Fruit fly (Drosophila melanogaster) whole organism, embryonic: ENCODE data around the gene CG33288.

Experiments used
- C15 ChIP-seq: fragments of 200-800 bp; sonication (Bioruptor generic); IDR thresholded peaks from 3 replicates; pipeline ENCODE4 v1.3.6; 2022; ENCODE audit warnings: missing biosample characterization, missing genetic modification characterization
- CG10321 ChIP-seq: fragments of 200-800 bp; sonication (Bioruptor generic); IDR thresholded peaks from 2 replicates; pipeline ENCODE4 v1.3.6; 2022; ENCODE audit warnings: missing biosample characterization, missing genetic modification characterization
- CG10543 ChIP-seq: fragments of 200-800 bp; sonication (Bioruptor generic); optimal IDR thresholded peaks from 3 replicates; lab custom pipeline; 2017; ENCODE audit warnings: missing biosample characterization, mild to moderate bottlenecking, missing genetic modification characterization, moderate library complexity
- CG10565 ChIP-seq: fragments of 200-800 bp; sonication (Bioruptor generic); optimal IDR thresholded peaks from 3 replicates; lab custom pipeline; 2016; ENCODE audit warnings: missing biosample characterization, mild to moderate bottlenecking, missing genetic modification characterization
- CG10654 ChIP-seq: fragments of 200-800 bp; sonication (Bioruptor generic); optimal IDR thresholded peaks from 2 replicates; lab custom pipeline; 2016; ENCODE audit warnings: missing biosample characterization, missing genetic modification characterization
- CG11696 ChIP-seq: fragments of 200-800 bp; sonication (Bioruptor generic); IDR thresholded peaks from 2 replicates; pipeline ENCODE4 v1.3.6; 2022; ENCODE audit warnings: missing biosample characterization, missing genetic modification characterization
- CG13624 ChIP-seq: fragments of 200-800 bp; sonication (Bioruptor generic); optimal IDR thresholded peaks from 2 replicates; lab custom pipeline; 2016; ENCODE audit warnings: missing biosample characterization, missing genetic modification characterization
- CG1529 ChIP-seq: fragments of 200-800 bp; sonication (Bioruptor generic); optimal IDR thresholded peaks from 3 replicates; lab custom pipeline; 2018; ENCODE audit warnings: missing biosample characterization, missing genetic modification characterization
- CG17361 ChIP-seq: fragments of 200-800 bp; sonication (Bioruptor generic); IDR thresholded peaks from 3 replicates; pipeline ENCODE4 v1.3.6; 2022; ENCODE audit warnings: missing biosample characterization, missing genetic modification characterization
- CG18262 ChIP-seq: fragments of 200-800 bp; optimal IDR thresholded peaks from 3 replicates; lab custom pipeline; 2019; ENCODE audit warnings: missing biosample characterization, mild to moderate bottlenecking, missing genetic modification characterization, moderate library complexity
- CG2120 ChIP-seq: fragments of 200-800 bp; sonication (Bioruptor generic); optimal IDR thresholded peaks from 3 replicates; lab custom pipeline; 2016; ENCODE audit warnings: missing biosample characterization, missing genetic modification characterization
- CG2875 ChIP-seq: fragments of 200-800 bp; sonication (Bioruptor generic); optimal IDR thresholded peaks from 2 replicates; lab custom pipeline; 2017; ENCODE audit warnings: missing biosample characterization, mild to moderate bottlenecking, missing genetic modification characterization, missing genetic modification reagents
- CG4404 ChIP-seq: fragments of 200-800 bp; sonication (Bioruptor generic); IDR thresholded peaks from 2 replicates; pipeline ENCODE4 v1.3.6; 2022; ENCODE audit warnings: missing biosample characterization, missing genetic modification characterization
- CG4730 ChIP-seq: fragments of 200-800 bp; sonication (Bioruptor generic); IDR thresholded peaks from 2 replicates; pipeline ENCODE4 v1.3.6; 2022; ENCODE audit warnings: missing biosample characterization, missing genetic modification characterization
- CG4854 ChIP-seq: fragments of 200-800 bp; sonication (Bioruptor generic); optimal IDR thresholded peaks from 2 replicates; lab custom pipeline; 2016; ENCODE audit warnings: missing biosample characterization, missing genetic modification characterization, inconsistent platforms
- CG8089 ChIP-seq: fragments of 200-800 bp; sonication (Bioruptor generic); optimal IDR thresholded peaks from 3 replicates; lab custom pipeline; 2016; ENCODE audit warnings: missing biosample characterization, missing genetic modification characterization
- CG8388 ChIP-seq: fragments of 200-800 bp; sonication (Bioruptor generic); optimal IDR thresholded peaks from 2 replicates; lab custom pipeline; 2019; ENCODE audit warnings: missing biosample characterization, mild to moderate bottlenecking, missing genetic modification characterization, moderate library complexity
- D19A ChIP-seq: fragments of 200-800 bp; optimal IDR thresholded peaks from 3 replicates; lab custom pipeline; 2019; ENCODE audit warnings: missing biosample characterization, mild to moderate bottlenecking, missing genetic modification characterization, moderate library complexity
- Dfd ChIP-seq, 2 experiments: fragments of >200 bp; optimal IDR thresholded peaks; 2 replicates each; lab custom pipeline; 2017; ENCODE audit warnings: missing biosample characterization in 2 of 2, missing genetic modification characterization in 2 of 2
- Hand ChIP-seq: fragments of 200-800 bp; sonication (Bioruptor generic); optimal IDR thresholded peaks from 2 replicates; lab custom pipeline; 2017; ENCODE audit warnings: mild to moderate bottlenecking, missing biosample characterization, missing genetic modification reagents, missing genetic modification characterization
- NFAT ChIP-seq: fragments of 200-800 bp; sonication (Bioruptor generic); IDR thresholded peaks from 2 replicates; pipeline ENCODE4 v1.3.6; 2022; ENCODE audit warnings: missing biosample characterization, missing genetic modification characterization
- Nf-YC ChIP-seq: fragments of 200-800 bp; optimal IDR thresholded peaks from 3 replicates; lab custom pipeline; 2019; ENCODE audit warnings: missing biosample characterization, mild to moderate bottlenecking, missing genetic modification characterization, moderate library complexity
- Oli ChIP-seq: fragments of 200-800 bp; sonication (Bioruptor generic); optimal IDR thresholded peaks from 2 replicates; lab custom pipeline; 2018; ENCODE audit warnings: missing biosample characterization, mild to moderate bottlenecking, missing genetic modification characterization, moderate library complexity
- Xbp1 ChIP-seq: fragments of 200-800 bp; sonication (Bioruptor generic); optimal IDR thresholded peaks from 3 replicates; lab custom pipeline; 2016; ENCODE audit warnings: missing biosample characterization, mild to moderate bottlenecking, missing genetic modification characterization
- br ChIP-seq: fragments of >200 bp; optimal IDR thresholded peaks from 2 replicates; lab custom pipeline; 2017
- crc ChIP-seq: fragments of 200-800 bp; sonication (Bioruptor generic); optimal IDR thresholded peaks from 2 replicates; lab custom pipeline; 2016; ENCODE audit warnings: missing biosample characterization, missing genetic modification characterization
- da ChIP-seq: fragments of 200-800 bp; sonication (Bioruptor generic); optimal IDR thresholded peaks from 2 replicates; lab custom pipeline; 2016; ENCODE audit warnings: missing biosample characterization, missing genetic modification characterization
- exex ChIP-seq: fragments of 200-800 bp; sonication (Bioruptor generic); optimal IDR thresholded peaks from 4 replicates; lab custom pipeline; 2018; ENCODE audit warnings: missing biosample characterization, mild to moderate bottlenecking, missing genetic modification characterization, moderate library complexity
- fd96Cb ChIP-seq: fragments of 200-800 bp; sonication (Bioruptor generic); optimal IDR thresholded peaks from 2 replicates; lab custom pipeline; 2018; ENCODE audit warnings: missing biosample characterization, mild to moderate bottlenecking, missing genetic modification characterization, moderate library complexity
- gfzf ChIP-seq: fragments of 200-800 bp; sonication (Bioruptor generic); optimal IDR thresholded peaks from 2 replicates; lab custom pipeline; 2016; ENCODE audit warnings: missing biosample characterization, mild to moderate bottlenecking, missing genetic modification characterization, moderate library complexity
- gt ChIP-seq: fragments of 200-800 bp; sonication (Bioruptor generic); IDR thresholded peaks from 2 replicates; pipeline ENCODE4 v1.3.6; 2022; ENCODE audit warnings: missing biosample characterization, missing genetic modification characterization
- kni ChIP-seq: fragments of 200-800 bp; sonication (Bioruptor generic); optimal IDR thresholded peaks from 3 replicates; lab custom pipeline; 2017; ENCODE audit warnings: mild to moderate bottlenecking, missing biosample characterization, missing genetic modification reagents, missing genetic modification characterization
- lola ChIP-seq, 3 experiments: fragments of >200 bp in 2 of 3; fragments of 200-800 bp in 1 of 3; sonication (Bioruptor generic) in 1 of 3; optimal IDR thresholded peaks; 2 replicates each; lab custom pipeline; 2017 to 2019; ENCODE audit warnings: missing biosample characterization in 3 of 3, missing genetic modification characterization in 3 of 3, mild to moderate bottlenecking in 1 of 3, moderate library complexity in 1 of 3
- nerfin-1 ChIP-seq: fragments of 200-800 bp; sonication (Bioruptor generic); optimal IDR thresholded peaks from 3 replicates; lab custom pipeline; 2019; ENCODE audit warnings: missing biosample characterization, mild to moderate bottlenecking, missing genetic modification characterization, moderate library complexity
- nerfin-2 ChIP-seq: fragments of 200-800 bp; sonication (Bioruptor generic); IDR thresholded peaks from 2 replicates; pipeline ENCODE4 v1.3.6; 2022; ENCODE audit warnings: missing biosample characterization, missing genetic modification characterization; ENCODE audit not compliant: partially characterized antibody
- rib ChIP-seq: fragments of 200-800 bp; sonication (Bioruptor generic); IDR thresholded peaks from 2 replicates; pipeline ENCODE4 v1.3.6; 2022; ENCODE audit warnings: missing biosample characterization, missing genetic modification characterization
- sc ChIP-seq, 3 experiments: fragments of >200 bp in 2 of 3; fragments of 200-800 bp in 1 of 3; sonication (Bioruptor generic) in 1 of 3; optimal IDR thresholded peaks; 2 replicates in 2 of 3; 3 replicates in 1 of 3; lab custom pipeline; 2017; ENCODE audit warnings: mild to moderate bottlenecking in 1 of 3, missing biosample characterization in 1 of 3, missing genetic modification characterization in 1 of 3, missing genetic modification reagents in 1 of 3
- tgo ChIP-seq: fragments of 200-800 bp; sonication (Bioruptor generic); IDR thresholded peaks from 3 replicates; pipeline ENCODE4 v1.3.6; 2022; ENCODE audit warnings: missing biosample characterization, missing genetic modification characterization
- vnd ChIP-seq: fragments of 200-800 bp; sonication (Bioruptor generic); IDR thresholded peaks from 3 replicates; pipeline ENCODE4 v1.3.6; 2022; ENCODE audit warnings: missing biosample characterization, missing genetic modification characterization; ENCODE audit not compliant: partially characterized antibody
- vvl ChIP-seq: fragments of 200-800 bp; sonication (Bioruptor generic); IDR thresholded peaks from 2 replicates; pipeline ENCODE4 v1.3.6; 2022; ENCODE audit warnings: missing biosample characterization, missing genetic modification characterization
- wdn ChIP-seq: fragments of 200-800 bp; sonication (Bioruptor generic); IDR thresholded peaks from 2 replicates; pipeline ENCODE4 v1.3.6; 2022; ENCODE audit warnings: missing biosample characterization, missing genetic modification characterization
- zf30C ChIP-seq: fragments of 200-800 bp; sonication (Bioruptor generic); optimal IDR thresholded peaks from 3 replicates; lab custom pipeline; 2018; ENCODE audit warnings: missing biosample characterization, mild to moderate bottlenecking, missing genetic modification characterization

CG33288 gene

dm6 chr3L:21417884-21418536 is 9.6 kb upstream of the CG33288 start (continued):
- TF ChIP-seq rib (GFP tag; lab: Robert Waterston, UW) = no peak
- peak; percentile 9 for TF ChIP-seq kni (GFP tag; lab: Kevin White, UChicago)
- peak; percentile 52; the same call in 2 of the 3 replicates for TF ChIP-seq tgo (GFP tag; lab: Robert Waterston, UW)
- peak; percentile 39 for TF ChIP-seq CG1529 (GFP tag; lab: Kevin White, UChicago)
- TF ChIP-seq Nf-YC (tag; lab: Kevin White, UChicago) = no peak
- TF ChIP-seq nerfin-1 (tag; lab: Kevin White, UChicago) = no peak
- TF ChIP-seq CG10321 = no peak
- peak; percentile 53 for TF ChIP-seq CG8388 (GFP tag; lab: Kevin White, UChicago)
- no peak for TF ChIP-seq da (GFP tag; lab: Kevin White, UChicago)
- peak; percentile 1 for TF ChIP-seq Hand (GFP tag; lab: Kevin White, UChicago)
- TF ChIP-seq CG2875 = no peak
- TF ChIP-seq CG11696 (GFP tag; lab: Robert Waterston, UW) = no peak
- no peak for TF ChIP-seq gt
- TF ChIP-seq CG10654 (GFP tag; lab: Kevin White, UChicago) = peak; percentile 23
- TF ChIP-seq Xbp1 = peak; percentile 51
- no peak for TF ChIP-seq CG8089 (GFP tag; lab: Kevin White, UChicago)
- no peak for TF ChIP-seq wdn (GFP tag; lab: Robert Waterston, UW)
- TF ChIP-seq C15 (GFP tag; lab: Robert Waterston, UW) = no peak
- TF ChIP-seq lola (GFP tag; optimal IDR thresholded peaks at IDR 0.05; lab: Kevin White, UChicago) = no peak
- TF ChIP-seq CG18262 = peak; percentile 76
- peak; percentile 80; the same call in 2 of the 3 replicates for TF ChIP-seq CG17361 (GFP tag; lab: Robert Waterston, UW)
- no peak for TF ChIP-seq gfzf (GFP tag; lab: Kevin White, UChicago)
- TF ChIP-seq vnd (GFP tag; lab: Robert Waterston, UW) = no peak
- peak; percentile 16 for TF ChIP-seq exex (tag; lab: Kevin White, UChicago)
- TF ChIP-seq NFAT (GFP tag; lab: Robert Waterston, UW) = peak; percentile 13; the same call in 1 of the 2 replicates
- TF ChIP-seq D19A (tag; lab: Kevin White, UChicago) = peak; percentile 57
- no peak for TF ChIP-seq CG4854 (GFP tag; lab: Kevin White, UChicago)
- no peak for TF ChIP-seq br (lab: Kevin White, UChicago)
- TF ChIP-seq crc (GFP tag; lab: Kevin White, UChicago) = no peak
- TF ChIP-seq nerfin-2 (GFP tag; lab: Robert Waterston, UW) = no peak
- no peak for TF ChIP-seq CG4404
- TF ChIP-seq Dfd (GFP tag; optimal IDR thresholded peaks at IDR 0.05; lab: Kevin White, UChicago) = no peak
- TF ChIP-seq CG10543 (GFP tag; lab: Kevin White, UChicago) = peak; percentile 63
- TF ChIP-seq CG10565 (GFP tag; lab: Kevin White, UChicago) = no peak
- TF ChIP-seq Oli = peak; percentile 69
- TF ChIP-seq CG13624 (GFP tag; lab: Kevin White, UChicago) = no peak
- TF ChIP-seq CG4730 (GFP tag; lab: Robert Waterston, UW) = no peak
- TF ChIP-seq zf30C = no peak
- peak; percentile 49 for TF ChIP-seq fd96Cb (tag; lab: Kevin White, UChicago)
- peak; percentile 57 for TF ChIP-seq CG2120
- no peak for TF ChIP-seq sc (optimal IDR thresholded peaks at IDR 0.05; lab: Kevin White, UChicago)
- peak; percentile 37 for TF ChIP-seq sc (GFP tag; optimal IDR thresholded peaks at IDR 0.05; lab: Kevin White, UChicago)
- no peak for TF ChIP-seq vvl (GFP tag; lab: Robert Waterston, UW)
- TF ChIP-seq, all 482 proteins: peak for 156
